Fruit fly (Drosophila melanogaster) Kc167 (cell line): ENCODE measurements around the gene CG34448.

Experiments used
- Myc ChIP-seq: fragments of >200 bp; optimal IDR thresholded peaks from 2 replicates; lab custom pipeline; 2017; ENCODE audit warnings: missing external identifiers
- insv ChIP-seq: fragments of >200 bp; optimal IDR thresholded peaks from 3 replicates; lab custom pipeline; 2018; ENCODE audit warnings: missing external identifiers
- psq ChIP-seq: fragments of >200 bp; optimal IDR thresholded peaks from 2 replicates; lab custom pipeline; 2017; ENCODE audit warnings: missing external identifiers
- ttk ChIP-seq: sonication (Bioruptor generic); optimal IDR thresholded peaks from 2 replicates; lab custom pipeline; 2017; ENCODE audit warnings: missing external identifiers

- no peak for TF ChIP-seq psq (lab: Kevin White, UChicago)
- TF ChIP-seq Myc (lab: Kevin White, UChicago) = no peak
- no peak for TF ChIP-seq insv (lab: Kevin White, UChicago)
- TF ChIP-seq ttk = no peak
These were observed 17.9 kb downstream of the CG34448 start, which contains the start of gene VGlut for dm6 chr2L:2399897-2400296.
